Fruit fly (Drosophila melanogaster) Kc167 (cell line): ENCODE results near the gene SNF4Agamma.

Experiments
- Myc ChIP-seq: fragments of >200 bp; optimal IDR thresholded peaks from 2 replicates; lab custom pipeline; 2017; ENCODE audit warnings: missing external identifiers
- Sin3A ChIP-seq: fragments of >200 bp; optimal IDR thresholded peaks from 2 replicates; lab custom pipeline; 2018; ENCODE audit warnings: missing external identifiers
- h ChIP-seq: fragments of >200 bp; optimal IDR thresholded peaks from 3 replicates; lab custom pipeline; 2018; ENCODE audit warnings: missing external identifiers
- insv ChIP-seq: fragments of >200 bp; optimal IDR thresholded peaks from 3 replicates; lab custom pipeline; 2018; ENCODE audit warnings: missing external identifiers
- psq ChIP-seq: fragments of >200 bp; optimal IDR thresholded peaks from 2 replicates; lab custom pipeline; 2017; ENCODE audit warnings: missing external identifiers
- ttk ChIP-seq: sonication (Bioruptor generic); optimal IDR thresholded peaks from 2 replicates; lab custom pipeline; 2017; ENCODE audit warnings: missing external identifiers

SNF4Agamma gene

DNA sequence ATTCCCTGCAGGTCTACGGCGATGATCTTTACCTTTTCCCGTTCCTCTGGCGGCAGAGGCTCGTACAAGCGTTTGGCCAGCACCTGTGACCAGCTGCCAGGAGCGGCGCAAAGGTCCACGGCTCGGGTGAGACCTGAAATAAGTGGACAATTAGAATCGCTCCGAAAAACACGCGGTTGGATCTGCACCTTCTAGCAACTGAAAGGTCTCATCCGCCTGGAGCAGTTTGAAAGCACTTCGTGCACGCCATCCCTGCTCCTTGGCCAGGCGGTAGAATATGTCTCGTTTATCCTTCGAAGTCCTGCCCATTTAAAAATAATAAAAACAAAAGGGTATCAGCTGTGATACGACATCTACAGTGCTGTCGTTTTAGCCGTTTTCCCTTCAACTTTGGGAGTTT is 7.0 kb upstream of the SNF4Agamma start, which contains the start of gene Trm7-34:
Gene Trm7-34 (minus strand): TSS at position 365 of the 400 bp plus-strand sequence.
- no peak for TF ChIP-seq Sin3A

dm6 chr3R:21133951-21134350 is 6.6 kb upstream of the SNF4Agamma start, which contains the start of gene Usp8:
Gene Usp8, plus strand, starts transcription at chr3R:21134262.
- no peak for TF ChIP-seq Sin3A

DNA sequence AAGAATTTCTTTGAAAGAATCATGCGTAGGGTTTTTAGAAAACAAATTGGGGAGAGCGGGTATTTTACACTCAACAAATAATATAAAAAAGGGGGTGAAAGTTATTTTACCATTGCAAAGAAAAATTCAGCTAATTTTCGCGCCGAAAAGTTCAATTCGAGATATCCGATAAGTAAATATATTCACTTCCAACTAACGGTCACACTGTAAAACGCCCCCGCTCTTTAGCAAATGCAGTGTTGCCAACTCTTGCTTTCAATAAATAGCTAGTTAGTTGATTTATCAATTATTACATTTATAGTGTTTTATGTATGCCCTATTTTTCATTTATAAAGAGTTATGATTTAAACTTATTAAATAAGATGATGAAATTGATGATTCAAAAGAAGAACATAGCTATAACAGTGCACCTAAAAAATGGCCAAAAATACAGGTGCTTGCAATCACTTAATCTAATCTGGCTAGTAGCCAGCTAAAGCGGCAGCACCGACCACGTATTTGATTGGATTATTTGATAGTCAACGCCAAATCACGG is 2.3 kb upstream of the SNF4Agamma start, which contains the start of gene meigo:
Gene meigo (plus strand): TSS at position 51 of the 535 bp plus-strand sequence.
- TF ChIP-seq h (lab: Kevin White, UChicago) (no peak), Myc (lab: Kevin White, UChicago) (no peak), psq (lab: Kevin White, UChicago) (no peak), insv (lab: Kevin White, UChicago) (no peak), ttk (no peak)

DNA sequence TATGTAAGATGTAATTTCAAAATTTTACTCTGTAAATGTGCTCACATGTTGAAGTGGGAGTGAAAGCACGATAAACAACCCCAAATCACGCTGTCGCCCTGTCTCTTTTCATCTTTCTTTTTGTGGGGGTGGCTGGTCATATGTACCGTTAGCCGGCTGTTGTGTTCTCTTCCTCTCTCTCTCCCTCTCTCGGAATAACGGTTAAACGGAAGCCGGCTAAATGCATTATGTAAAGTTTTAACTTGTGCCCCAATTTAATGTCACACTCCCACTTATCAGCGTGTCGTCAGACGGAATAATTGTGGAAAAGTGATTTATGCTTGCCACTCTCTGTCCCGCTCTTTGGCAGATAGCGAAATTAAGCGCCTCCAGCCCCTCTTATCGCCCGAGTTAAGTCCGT is 802 bp downstream of the SNF4Agamma start:
- TF ChIP-seq ttk (no peak), psq (lab: Kevin White, UChicago) (no peak), h (lab: Kevin White, UChicago) (no peak), Sin3A (no peak), insv (lab: Kevin White, UChicago) (no peak), Myc (lab: Kevin White, UChicago) (no peak)

dm6 chr3R:21150090-21150489 is 9.6 kb downstream of the SNF4Agamma start:
- TF ChIP-seq ttk: no peak
- TF ChIP-seq Sin3A: no peak
- no peak for TF ChIP-seq Myc (lab: Kevin White, UChicago)
- TF ChIP-seq h (lab: Kevin White, UChicago): no peak
- no peak for TF ChIP-seq insv (lab: Kevin White, UChicago)
- TF ChIP-seq psq (lab: Kevin White, UChicago): no peak

DNA sequence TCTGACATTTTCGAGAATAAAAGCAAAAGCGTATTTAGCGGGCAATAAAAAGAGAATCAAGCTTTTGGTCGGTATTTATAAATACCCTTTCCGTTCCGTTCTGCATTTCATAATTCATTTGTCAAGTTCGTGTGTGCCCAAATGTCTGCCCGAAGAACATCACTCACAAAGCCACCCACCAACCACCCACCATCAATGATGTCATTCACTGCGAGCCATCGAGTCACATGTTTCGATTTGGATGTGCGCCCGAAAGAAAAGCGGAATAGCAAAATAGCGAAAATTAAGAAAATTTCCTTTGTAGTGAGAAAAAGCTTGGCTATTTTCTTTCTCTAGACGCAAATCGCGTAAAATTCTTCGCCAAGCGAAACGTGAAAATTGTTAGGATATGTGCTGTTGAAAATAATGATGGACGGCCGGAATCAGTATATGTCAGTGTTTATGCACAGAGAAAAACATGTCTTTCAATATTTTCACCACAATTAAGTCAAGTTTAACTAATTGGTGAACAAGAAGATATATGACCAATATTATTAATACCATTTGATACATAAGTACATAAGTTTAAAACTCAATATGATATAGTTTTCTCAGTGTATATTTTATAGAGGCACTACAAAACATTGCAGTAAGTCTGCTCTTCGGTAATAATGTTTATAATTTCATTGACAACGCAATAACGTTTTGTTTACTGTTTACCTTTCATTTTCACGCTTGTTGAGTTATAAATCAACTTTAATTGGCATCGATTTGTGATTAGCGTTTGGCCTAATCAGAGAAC is 10.7 kb downstream of the SNF4Agamma start:
- TF ChIP-seq h (lab: Kevin White, UChicago) (no peak), psq (lab: Kevin White, UChicago) (no peak), insv (lab: Kevin White, UChicago) (no peak), Sin3A (no peak), Myc (lab: Kevin White, UChicago) (no peak), ttk (no peak)

dm6 chr3R:21152856-21153278 is 12.3 kb downstream of the SNF4Agamma start:
- no peak for TF ChIP-seq Myc (lab: Kevin White, UChicago)
- no peak for TF ChIP-seq Sin3A
- no peak for TF ChIP-seq h (lab: Kevin White, UChicago)
- no peak for TF ChIP-seq insv (lab: Kevin White, UChicago)
- no peak for TF ChIP-seq psq (lab: Kevin White, UChicago)

dm6 chr3R:21154130-21154529 is 13.6 kb downstream of the SNF4Agamma start:
- TF ChIP-seq Sin3A (no peak), insv (lab: Kevin White, UChicago) (no peak), Myc (lab: Kevin White, UChicago) (no peak), h (lab: Kevin White, UChicago) (no peak), psq (lab: Kevin White, UChicago) (no peak), ttk (no peak)

- no peak for TF ChIP-seq ttk
- no peak for TF ChIP-seq insv (lab: Kevin White, UChicago)
- TF ChIP-seq Myc (lab: Kevin White, UChicago): no peak
- no peak for TF ChIP-seq psq (lab: Kevin White, UChicago)
- TF ChIP-seq h (lab: Kevin White, UChicago): no peak
- no peak for TF ChIP-seq Sin3A
These were observed 15.5 kb downstream of the SNF4Agamma start for dm6 chr3R:21155931-21156488.

DNA sequence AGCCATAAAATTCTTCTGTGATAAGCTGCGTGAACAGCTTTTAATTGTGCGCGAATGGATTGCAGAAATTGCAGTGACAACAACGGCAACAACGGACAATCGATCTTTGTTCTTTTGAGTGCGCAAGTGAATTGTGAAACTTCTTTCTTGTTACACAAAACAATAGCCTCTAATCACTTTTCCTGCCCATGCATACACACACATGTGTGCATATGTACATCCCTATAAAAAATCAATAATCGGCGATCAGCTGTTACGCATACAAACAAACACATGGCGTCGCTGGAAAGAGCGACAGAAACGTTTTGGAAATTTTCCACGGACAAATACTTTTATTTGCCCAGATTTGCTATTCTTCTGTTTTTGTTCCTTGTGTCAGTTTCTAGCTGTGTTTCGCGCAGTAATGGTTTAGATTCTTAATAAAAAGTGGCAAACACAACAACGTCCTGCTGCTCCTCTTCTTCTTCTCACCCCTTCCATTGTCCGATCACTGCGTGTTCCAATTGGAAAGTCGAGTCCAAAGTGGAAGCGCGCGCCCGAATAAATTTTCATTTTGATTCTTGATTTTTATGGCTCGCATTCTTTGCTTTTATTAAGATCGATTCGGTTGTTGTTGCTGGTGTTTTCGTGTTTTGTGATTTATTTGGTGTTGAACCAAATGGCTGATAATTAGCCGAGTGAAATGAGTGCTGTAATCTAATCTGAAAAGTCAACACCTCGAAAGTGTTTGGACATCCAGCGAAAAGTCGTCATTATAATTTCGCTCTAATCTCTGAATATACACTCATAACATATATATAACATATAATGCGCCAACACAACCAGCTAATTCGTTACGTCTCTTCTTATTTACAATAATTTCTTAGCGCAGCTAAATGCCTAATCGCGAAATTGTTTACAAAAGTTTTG is 16.3 kb downstream of the SNF4Agamma start:
- no peak for TF ChIP-seq ttk
- no peak for TF ChIP-seq h (lab: Kevin White, UChicago)
- no peak for TF ChIP-seq insv (lab: Kevin White, UChicago)
- no peak for TF ChIP-seq Sin3A
- TF ChIP-seq Myc (lab: Kevin White, UChicago): no peak
- TF ChIP-seq psq (lab: Kevin White, UChicago): no peak

dm6 chr3R:21158643-21159042 is 18.1 kb downstream of the SNF4Agamma start:
- no peak for TF ChIP-seq ttk
- TF ChIP-seq h (lab: Kevin White, UChicago): no peak
- no peak for TF ChIP-seq insv (lab: Kevin White, UChicago)
- no peak for TF ChIP-seq psq (lab: Kevin White, UChicago)
- TF ChIP-seq Myc (lab: Kevin White, UChicago): no peak
- TF ChIP-seq Sin3A: no peak
